Fruit fly (Drosophila melanogaster): Measurements from ENCODE around the gene CG46306.

The CG46306 gene

dm6 chrX:16829439-16830028 is 5.8 kb downstream of the CG46306 start:
- TF ChIP-seq acj6 (GFP tag; optimal IDR thresholded peaks at IDR 0.05) (peak; percentile 27), CG11762 (GFP tag; optimal IDR thresholded peaks at IDR 0.05; ENCODE audit: insufficient read depth) (no peak), CG15336 (GFP tag; IDR thresholded peaks at IDR 0.05) (0 out of 2 replicates have a peak, but pooled peaks have one; percentile 22), CG10631 (GFP tag; optimal IDR thresholded peaks at IDR 0.05) (peak; percentile 21), ss (GFP tag; optimal IDR thresholded peaks at IDR 0.05) (no peak), spab (GFP tag; optimal IDR thresholded peaks at IDR 0.05) (no peak), topi (GFP tag; optimal IDR thresholded peaks at IDR 0.05) (peak; percentile 19), Hr38 (GFP tag; optimal IDR thresholded peaks at IDR 0.05) (no peak), Met (GFP tag; optimal IDR thresholded peaks at IDR 0.05) (peak; percentile 43), CG8632 (GFP tag; optimal IDR thresholded peaks at IDR 0.05) (no peak), CG31627 (GFP tag; optimal IDR thresholded peaks at IDR 0.05) (no peak), pdm3 (GFP tag; optimal IDR thresholded peaks at IDR 0.05) (peak; percentile 53), fkh (GFP tag; optimal IDR thresholded peaks at IDR 0.05) (no peak), Lpt (GFP tag; optimal IDR thresholded peaks at IDR 0.05) (no peak), Sox102F (GFP tag; optimal IDR thresholded peaks at IDR 0.05) (no peak), CG3032 (tag; optimal IDR thresholded peaks at IDR 0.05) (peak; percentile 36), Sox14 (GFP tag; optimal IDR thresholded peaks at IDR 0.05) (peak; percentile 14), fd59A (GFP tag; optimal IDR thresholded peaks at IDR 0.05) (no peak), CG11294 (GFP tag; IDR thresholded peaks at IDR 0.05) (no peak), CG6808 (GFP tag; optimal IDR thresholded peaks at IDR 0.05) (no peak), vri (GFP tag; optimal IDR thresholded peaks at IDR 0.05) (no peak), Eip78C (GFP tag) (peak; percentile 65), achi (GFP tag; optimal IDR thresholded peaks at IDR 0.05) (no peak), Smox (GFP tag; optimal IDR thresholded peaks at IDR 0.05) (peak; percentile 35), CG6276 (GFP tag; optimal IDR thresholded peaks at IDR 0.05) (no peak), Gug (GFP tag; IDR thresholded peaks at IDR 0.05) (no peak), CG32006 (GFP tag; optimal IDR thresholded peaks at IDR 0.05) (peak; percentile 39), Sox15 (GFP tag; optimal IDR thresholded peaks at IDR 0.05) (no peak), CG16779 (tag; optimal IDR thresholded peaks at IDR 0.05) (no peak), Hr4 (GFP tag; optimal IDR thresholded peaks at IDR 0.05) (peak; percentile 37), Ets96B (tag; optimal IDR thresholded peaks at IDR 0.05) (peak; percentile 37), esn (GFP tag; optimal IDR thresholded peaks at IDR 0.05) (peak; percentile 47), cyc (GFP tag; optimal IDR thresholded peaks at IDR 0.05) (no peak), CG7368 (GFP tag; optimal IDR thresholded peaks at IDR 0.05) (no peak), Eip75B (GFP tag; optimal IDR thresholded peaks at IDR 0.05) (peak; percentile 8), CG11902 (GFP tag; optimal IDR thresholded peaks at IDR 0.05) (no peak), CG9139 (GFP tag; optimal IDR thresholded peaks at IDR 0.05) (no peak), Eip93F (GFP tag; optimal IDR thresholded peaks at IDR 0.05) (no peak), CG6792 (GFP tag; optimal IDR thresholded peaks at IDR 0.05) (no peak), CG34406 (GFP tag; optimal IDR thresholded peaks at IDR 0.05) (peak; percentile 26), fd85E (GFP tag; optimal IDR thresholded peaks at IDR 0.05) (no peak), Hr39 (GFP tag; optimal IDR thresholded peaks at IDR 0.05) (peak; percentile 5), dac (GFP tag; optimal IDR thresholded peaks at IDR 0.05) (no peak), lz (GFP tag; optimal IDR thresholded peaks at IDR 0.05) (no peak), CG3919 (GFP tag; optimal IDR thresholded peaks at IDR 0.05) (no peak), svp (GFP tag) (peak; percentile 65), salr (GFP tag; optimal IDR thresholded peaks at IDR 0.05) (no peak), CG4318 (GFP tag; optimal IDR thresholded peaks at IDR 0.05) (no peak), CG8319 (GFP tag; optimal IDR thresholded peaks at IDR 0.05) (no peak), net (GFP tag; optimal IDR thresholded peaks at IDR 0.05) (peak; percentile 9), Blimp-1 (GFP tag; optimal IDR thresholded peaks at IDR 0.05) (no peak), Ets21C (GFP tag; optimal IDR thresholded peaks at IDR 0.05) (no peak)
